Fruit fly (Drosophila melanogaster) whole organism, prepupa: ENCODE results near the gene Ras85D.

Experiments used
- Blimp-1 ChIP-seq: fragments of 200-800 bp; sonication (Bioruptor generic); optimal IDR thresholded peaks from 3 replicates; lab custom pipeline; 2017; ENCODE audit warnings: missing biosample characterization, missing genetic modification characterization, mild to moderate bottlenecking, moderate library complexity, missing genetic modification reagents
- CG10669 ChIP-seq: fragments of 200-800 bp; sonication (Bioruptor generic); optimal IDR thresholded peaks from 3 replicates; lab custom pipeline; 2018; ENCODE audit warnings: missing biosample characterization, mild to moderate bottlenecking, missing genetic modification characterization, moderate library complexity
- CG11294 ChIP-seq: fragments of 200-800 bp; sonication (Bioruptor generic); IDR thresholded peaks from 2 replicates; pipeline ENCODE4 v1.3.6; 2022; ENCODE audit warnings: missing biosample characterization, missing genetic modification characterization
- CG11902 ChIP-seq: fragments of 200-800 bp; sonication (Bioruptor generic); optimal IDR thresholded peaks from 3 replicates; lab custom pipeline; 2016; ENCODE audit warnings: missing biosample characterization, missing genetic modification characterization
- CG1621 ChIP-seq: fragments of 200-800 bp; sonication (Bioruptor generic); optimal IDR thresholded peaks from 3 replicates; lab custom pipeline; 2018; ENCODE audit warnings: missing biosample characterization, mild to moderate bottlenecking, missing genetic modification characterization
- CG3032 ChIP-seq: fragments of 200-800 bp; optimal IDR thresholded peaks from 2 replicates; lab custom pipeline; 2019; ENCODE audit warnings: missing biosample characterization, mild to moderate bottlenecking, missing genetic modification characterization, moderate library complexity
- CG31627 ChIP-seq: fragments of 200-800 bp; sonication (Bioruptor generic); optimal IDR thresholded peaks from 3 replicates; lab custom pipeline; 2016; ENCODE audit warnings: missing biosample characterization, missing genetic modification characterization
- CG34406 ChIP-seq: fragments of 200-800 bp; sonication (Bioruptor generic); optimal IDR thresholded peaks from 3 replicates; lab custom pipeline; 2016; ENCODE audit warnings: missing biosample characterization, missing genetic modification characterization
- CG3919 ChIP-seq: fragments of 200-800 bp; sonication (Bioruptor generic); optimal IDR thresholded peaks from 3 replicates; lab custom pipeline; 2016; ENCODE audit warnings: missing biosample characterization, missing genetic modification characterization
- CG4318 ChIP-seq: fragments of 200-800 bp; sonication (Bioruptor generic); optimal IDR thresholded peaks from 3 replicates; lab custom pipeline; 2017; ENCODE audit warnings: missing biosample characterization, mild to moderate bottlenecking, missing genetic modification characterization
- CG6163 ChIP-seq: fragments of 200-800 bp; sonication (Bioruptor generic); IDR thresholded peaks from 3 replicates; pipeline ENCODE4 v1.3.6; 2022; ENCODE audit warnings: missing biosample characterization, missing genetic modification characterization
- CG6276 ChIP-seq: fragments of 200-800 bp; sonication (Bioruptor generic); optimal IDR thresholded peaks from 2 replicates; lab custom pipeline; 2017; ENCODE audit warnings: missing biosample characterization, mild to moderate bottlenecking, missing genetic modification characterization
- CG6792 ChIP-seq: fragments of 200-800 bp; sonication (Bioruptor generic); optimal IDR thresholded peaks from 3 replicates; lab custom pipeline; 2016; ENCODE audit warnings: missing biosample characterization, missing genetic modification characterization
- CG6808 ChIP-seq: fragments of 200-800 bp; sonication (Bioruptor generic); optimal IDR thresholded peaks from 3 replicates; lab custom pipeline; 2017; ENCODE audit warnings: missing biosample characterization, missing genetic modification characterization, mild to moderate bottlenecking, moderate library complexity, missing genetic modification reagents
- CG8119 ChIP-seq: fragments of 200-800 bp; sonication (Bioruptor generic); IDR thresholded peaks from 3 replicates; pipeline ENCODE4 v1.3.6; 2022; ENCODE audit warnings: missing biosample characterization, missing genetic modification characterization
- CG8319 ChIP-seq: fragments of 200-800 bp; sonication (Bioruptor generic); optimal IDR thresholded peaks from 3 replicates; lab custom pipeline; 2016; ENCODE audit warnings: missing biosample characterization, missing genetic modification characterization
- CG8632 ChIP-seq: fragments of 200-800 bp; sonication (Bioruptor generic); optimal IDR thresholded peaks from 3 replicates; lab custom pipeline; 2016; ENCODE audit warnings: missing biosample characterization, missing genetic modification characterization
- CG9139 ChIP-seq: fragments of 200-800 bp; sonication (Bioruptor generic); optimal IDR thresholded peaks from 3 replicates; lab custom pipeline; 2017; ENCODE audit warnings: missing biosample characterization, mild to moderate bottlenecking, missing genetic modification characterization
- Eip75B ChIP-seq: fragments of 200-800 bp; sonication (Bioruptor generic); optimal IDR thresholded peaks from 3 replicates; lab custom pipeline; 2016; ENCODE audit warnings: missing biosample characterization, missing genetic modification characterization
- Eip78C ChIP-seq: fragments of 200-800 bp; sonication (Bioruptor generic); peaks from one replicate; lab custom pipeline; 2016; ENCODE audit warnings: missing biosample characterization, missing genetic modification characterization
- Eip93F ChIP-seq: fragments of 200-800 bp; sonication (Bioruptor generic); optimal IDR thresholded peaks from 2 replicates; lab custom pipeline; 2016; ENCODE audit warnings: missing biosample characterization, mild to moderate bottlenecking, missing genetic modification characterization
- Ets21C ChIP-seq: fragments of 200-800 bp; sonication (Bioruptor generic); optimal IDR thresholded peaks from 3 replicates; lab custom pipeline; 2016; ENCODE audit warnings: missing biosample characterization, missing genetic modification characterization
- Ets96B ChIP-seq: fragments of 200-800 bp; optimal IDR thresholded peaks from 2 replicates; lab custom pipeline; 2019; ENCODE audit warnings: missing biosample characterization, mild to moderate bottlenecking, missing genetic modification characterization, moderate library complexity
- Hr38 ChIP-seq: sonication (Bioruptor generic); optimal IDR thresholded peaks from 2 replicates; lab custom pipeline; 2016; ENCODE audit warnings: missing biosample characterization, missing genetic modification characterization
- Hr39 ChIP-seq: fragments of 200-800 bp; sonication (Bioruptor generic); optimal IDR thresholded peaks from 2 replicates; lab custom pipeline; 2016; ENCODE audit warnings: missing biosample characterization, missing genetic modification characterization
- Lpt ChIP-seq: fragments of 200-800 bp; sonication (Bioruptor generic); optimal IDR thresholded peaks from 3 replicates; lab custom pipeline; 2016; ENCODE audit warnings: missing biosample characterization, missing genetic modification characterization
- OdsH ChIP-seq: fragments of 200-800 bp; sonication (Bioruptor generic); optimal IDR thresholded peaks from 3 replicates; lab custom pipeline; 2016; ENCODE audit warnings: missing biosample characterization, missing genetic modification characterization
- Smox ChIP-seq: fragments of 200-800 bp; sonication (Bioruptor generic); optimal IDR thresholded peaks from 3 replicates; lab custom pipeline; 2016; ENCODE audit warnings: missing biosample characterization, missing genetic modification characterization
- Sox102F ChIP-seq: fragments of 200-800 bp; sonication (Bioruptor generic); optimal IDR thresholded peaks from 2 replicates; lab custom pipeline; 2016; ENCODE audit warnings: missing biosample characterization, mild to moderate bottlenecking, missing genetic modification characterization
- acj6 ChIP-seq: fragments of 200-800 bp; sonication (Bioruptor generic); optimal IDR thresholded peaks from 3 replicates; lab custom pipeline; 2016; ENCODE audit warnings: missing biosample characterization, missing genetic modification characterization
- cyc ChIP-seq: fragments of 200-800 bp; sonication (Bioruptor generic); optimal IDR thresholded peaks from 3 replicates; lab custom pipeline; 2016; ENCODE audit warnings: missing biosample characterization, missing genetic modification characterization
- dac ChIP-seq: fragments of 200-800 bp; sonication (Bioruptor generic); optimal IDR thresholded peaks from 2 replicates; lab custom pipeline; 2017; ENCODE audit warnings: missing biosample characterization, mild to moderate bottlenecking, missing genetic modification characterization
- dsx ChIP-seq: fragments of 200-800 bp; optimal IDR thresholded peaks from 3 replicates; lab custom pipeline; 2019; ENCODE audit warnings: missing biosample characterization, mild to moderate bottlenecking, missing genetic modification characterization, moderate library complexity; ENCODE audit not compliant: poor library complexity, severe bottlenecking
- eg ChIP-seq: fragments of 200-800 bp; sonication (Bioruptor generic); IDR thresholded peaks from 3 replicates; pipeline ENCODE4 v1.3.6; 2022; ENCODE audit warnings: missing biosample characterization, missing genetic modification characterization
- esn ChIP-seq: fragments of 200-800 bp; sonication (Bioruptor generic); optimal IDR thresholded peaks from 2 replicates; lab custom pipeline; 2016; ENCODE audit warnings: missing biosample characterization, mild to moderate bottlenecking, missing genetic modification characterization, moderate library complexity
- fd59A ChIP-seq: fragments of 200-800 bp; sonication (Bioruptor generic); optimal IDR thresholded peaks from 2 replicates; lab custom pipeline; 2017; ENCODE audit warnings: missing biosample characterization, mild to moderate bottlenecking, missing genetic modification characterization, missing genetic modification reagents
- fd85E ChIP-seq: fragments of 200-800 bp; sonication (Bioruptor generic); optimal IDR thresholded peaks from 3 replicates; lab custom pipeline; 2016; ENCODE audit warnings: missing biosample characterization, missing genetic modification characterization
- fkh ChIP-seq: fragments of 200-800 bp; sonication (Bioruptor generic); optimal IDR thresholded peaks from 3 replicates; lab custom pipeline; 2017; ENCODE audit warnings: missing biosample characterization, mild to moderate bottlenecking, missing genetic modification characterization, moderate library complexity
- lz ChIP-seq: fragments of 200-800 bp; sonication (Bioruptor generic); optimal IDR thresholded peaks from 3 replicates; lab custom pipeline; 2016; ENCODE audit warnings: missing biosample characterization, missing genetic modification characterization
- net ChIP-seq: fragments of 200-800 bp; sonication (Bioruptor generic); optimal IDR thresholded peaks from 3 replicates; lab custom pipeline; 2016; ENCODE audit warnings: missing biosample characterization, missing genetic modification characterization
- pdm3 ChIP-seq: fragments of 200-800 bp; sonication (Bioruptor generic); optimal IDR thresholded peaks from 3 replicates; lab custom pipeline; 2016; ENCODE audit warnings: missing biosample characterization, missing genetic modification characterization
- salr ChIP-seq, 2 experiments: fragments of 200-800 bp; sonication (Bioruptor generic); optimal IDR thresholded peaks; 3 replicates each; lab custom pipeline; 2016 to 2018; ENCODE audit warnings: missing biosample characterization in 2 of 2, missing genetic modification characterization in 2 of 2, mild to moderate bottlenecking in 1 of 2
- spab ChIP-seq: fragments of 200-800 bp; sonication (Bioruptor generic); optimal IDR thresholded peaks from 2 replicates; lab custom pipeline; 2017; ENCODE audit warnings: missing biosample characterization, mild to moderate bottlenecking, missing genetic modification characterization, missing genetic modification reagents
- ss ChIP-seq, 2 experiments: fragments of 200-800 bp; sonication (Bioruptor generic); optimal IDR thresholded peaks; 2 replicates in 1 of 2; 3 replicates in 1 of 2; lab custom pipeline; 2017 to 2018; ENCODE audit warnings: mild to moderate bottlenecking in 2 of 2, missing biosample characterization in 2 of 2, missing genetic modification characterization in 2 of 2, moderate library complexity in 1 of 2
- svp ChIP-seq: fragments of 200-800 bp; sonication (Bioruptor generic); peaks from one replicate; lab custom pipeline; 2016; ENCODE audit warnings: missing biosample characterization, missing genetic modification characterization
- topi ChIP-seq: fragments of 200-800 bp; sonication (Bioruptor generic); optimal IDR thresholded peaks from 3 replicates; lab custom pipeline; 2016; ENCODE audit warnings: missing biosample characterization, missing genetic modification characterization
- vri ChIP-seq: fragments of 200-800 bp; sonication (Bioruptor generic); optimal IDR thresholded peaks from 3 replicates; lab custom pipeline; 2016; ENCODE audit warnings: missing biosample characterization, mild to moderate bottlenecking, missing genetic modification characterization

Ras85D gene

DNA sequence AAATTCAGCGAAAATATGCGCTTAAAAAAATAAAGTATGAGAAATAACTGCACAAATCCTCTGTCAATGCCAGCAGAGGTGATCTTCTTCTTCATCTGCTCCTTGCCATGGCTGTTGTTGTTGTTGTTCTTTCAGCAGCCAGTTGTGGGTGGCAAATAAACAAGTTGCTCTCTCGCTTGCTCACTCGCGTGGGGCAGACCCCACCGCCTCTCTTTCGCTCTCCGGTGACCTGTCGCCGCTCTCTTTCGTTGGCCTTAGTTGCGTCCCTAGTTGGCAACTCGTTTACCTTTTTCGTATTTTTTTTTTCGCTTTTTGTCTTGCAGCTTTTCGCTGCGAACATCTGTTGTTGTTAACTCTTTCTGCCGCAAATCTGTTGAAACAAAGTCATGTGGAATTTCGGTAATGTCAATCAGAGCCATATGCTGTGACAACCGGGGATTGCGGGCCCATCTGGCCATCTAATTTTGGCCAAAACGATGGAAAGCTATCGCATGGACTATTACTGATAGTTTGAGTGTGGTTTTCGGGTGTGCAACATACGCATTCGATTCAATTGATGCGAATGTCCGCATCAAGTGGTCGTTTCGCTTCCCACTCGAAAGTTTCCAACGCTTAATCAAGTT, 21.8 kb upstream of the Ras85D start:
- no peak for TF ChIP-seq CG1621 (tag; lab: Kevin White, UChicago)
- no peak for TF ChIP-seq CG3032
- no peak for TF ChIP-seq fd59A (GFP tag; lab: Kevin White, UChicago)
- no peak for TF ChIP-seq CG9139
- no peak for TF ChIP-seq acj6
- no peak for TF ChIP-seq Sox102F (GFP tag; lab: Kevin White, UChicago)
- no peak for TF ChIP-seq eg (GFP tag; lab: Robert Waterston, UW)
- peak; percentile 63 for TF ChIP-seq dsx (GFP tag; lab: Kevin White, UChicago)
- TF ChIP-seq, all 60 proteins: peak for 1

DNA sequence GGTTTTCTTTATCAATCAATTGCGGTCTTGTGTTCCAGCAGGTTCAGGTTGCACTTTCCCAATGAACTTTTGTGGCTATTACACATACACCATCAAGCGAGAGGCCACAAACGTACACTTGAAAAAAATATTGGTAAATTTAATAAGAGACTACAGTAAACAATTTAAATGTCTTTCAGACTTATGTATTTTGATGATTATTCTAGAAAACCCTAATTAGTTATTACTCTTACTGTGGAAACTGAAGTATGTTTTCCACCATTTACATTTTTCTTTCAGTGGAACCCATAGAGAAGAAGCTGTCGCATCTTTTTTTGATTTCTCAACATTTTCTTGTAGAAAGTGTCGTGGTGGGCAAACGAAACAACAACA, 21.2 kb upstream of the Ras85D start:
- TF ChIP-seq Hr38 (peak; percentile 18), OdsH (GFP tag; lab: Kevin White, UChicago) (peak; percentile 93), fd85E (GFP tag; lab: Kevin White, UChicago) (peak; percentile 67), dsx (GFP tag; lab: Kevin White, UChicago) (peak; percentile 80), cyc (GFP tag; lab: Kevin White, UChicago) (peak; percentile 87), dac (GFP tag; lab: Kevin White, UChicago) (peak; percentile 74), vri (GFP tag; lab: Kevin White, UChicago) (no peak), Eip75B (GFP tag; lab: Kevin White, UChicago) (peak; percentile 87), esn (peak; percentile 93), CG8319 (GFP tag; lab: Kevin White, UChicago) (peak; percentile 83), eg (GFP tag; lab: Robert Waterston, UW) (peak; percentile 94), Eip93F (GFP tag; lab: Kevin White, UChicago) (no peak), CG11902 (GFP tag; lab: Kevin White, UChicago) (peak; percentile 83), topi (GFP tag; lab: Kevin White, UChicago) (peak; percentile 90), CG9139 (no peak), Sox102F (GFP tag; lab: Kevin White, UChicago) (peak; percentile 90), lz (GFP tag; lab: Kevin White, UChicago) (peak; percentile 87), CG3032 (peak; percentile 87), CG8119 (GFP tag; lab: Robert Waterston, UW) (peak; percentile 93), spab (GFP tag; lab: Kevin White, UChicago) (peak; percentile 79), fkh (GFP tag; lab: Kevin White, UChicago) (peak; percentile 21), acj6 (peak; percentile 92), ss (GFP tag; optimal IDR thresholded peaks at IDR 0.05; lab: Kevin White, UChicago) (peak in 1 of 2 experiments; percentile 57), Ets21C (peak; percentile 75), Eip78C (GFP tag; lab: Kevin White, UChicago) (peak; percentile 97), CG6163 (GFP tag; lab: Robert Waterston, UW) (no peak; the same call in none of the 3 replicates), net (GFP tag; lab: Kevin White, UChicago) (peak; percentile 91), svp (GFP tag; lab: Kevin White, UChicago) (peak; percentile 90), CG6808 (GFP tag; lab: Kevin White, UChicago) (no peak), salr (GFP tag; optimal IDR thresholded peaks at IDR 0.05; lab: Kevin White, UChicago) (peak; percentile 69 to 92), CG1621 (tag; lab: Kevin White, UChicago) (peak; percentile 79), CG34406 (peak; percentile 88), CG6276 (GFP tag; lab: Kevin White, UChicago) (peak; percentile 86), CG6792 (GFP tag; lab: Kevin White, UChicago) (peak; percentile 86), CG8632 (GFP tag; lab: Kevin White, UChicago) (peak; percentile 91), CG3919 (GFP tag; lab: Kevin White, UChicago) (peak; percentile 92), CG31627 (GFP tag; lab: Kevin White, UChicago) (peak; percentile 92), pdm3 (GFP tag; lab: Kevin White, UChicago) (peak; percentile 93), Lpt (GFP tag; lab: Kevin White, UChicago) (peak; percentile 88), Smox (GFP tag; lab: Kevin White, UChicago) (peak; percentile 89), CG4318 (GFP tag; lab: Kevin White, UChicago) (peak; percentile 85), Ets96B (tag; lab: Kevin White, UChicago) (peak; percentile 84), fd59A (GFP tag; lab: Kevin White, UChicago) (peak; percentile 82), CG10669 (GFP tag; lab: Kevin White, UChicago) (peak; percentile 84), Blimp-1 (peak; percentile 61), CG11294 (GFP tag; lab: Robert Waterston, UW) (peak; percentile 78; the same call in 1 of the 2 replicates), Hr39 (GFP tag; lab: Kevin White, UChicago) (peak; percentile 91)
